Worm (Caenorhabditis elegans) whole organism, L3 larva: Measurements from ENCODE around the gene Y82E9BL.1.
"Not testable (repeated sequence)": the region's sequence is repeated elsewhere in the genome, so short reads cannot be mapped to it uniquely, and the experiment has no call there.

Experiments
- ZK546.5 ChIP-seq: sonication (generic microtip); optimal IDR thresholded peaks from 2 replicates; lab custom pipeline; 2017; ENCODE audit warnings: missing biosample characterization, missing genetic modification characterization
- daf-12 ChIP-seq: fragments of 150-350 bp; optimal IDR thresholded peaks from 2 replicates; lab custom pipeline; 2014; ENCODE audit warnings: missing biosample characterization, missing genetic modification reagents, missing genetic modification characterization
- nhr-237 ChIP-seq: fragments of 150-350 bp; optimal IDR thresholded peaks from 2 replicates; lab custom pipeline; 2014; ENCODE audit warnings: missing biosample characterization, missing genetic modification characterization
- nhr-76 ChIP-seq: fragments of 150-350 bp; sonication (generic microtip); optimal IDR thresholded peaks from 5 replicates; lab custom pipeline; 2014; ENCODE audit warnings: missing biosample characterization, missing genetic modification characterization

DNA sequence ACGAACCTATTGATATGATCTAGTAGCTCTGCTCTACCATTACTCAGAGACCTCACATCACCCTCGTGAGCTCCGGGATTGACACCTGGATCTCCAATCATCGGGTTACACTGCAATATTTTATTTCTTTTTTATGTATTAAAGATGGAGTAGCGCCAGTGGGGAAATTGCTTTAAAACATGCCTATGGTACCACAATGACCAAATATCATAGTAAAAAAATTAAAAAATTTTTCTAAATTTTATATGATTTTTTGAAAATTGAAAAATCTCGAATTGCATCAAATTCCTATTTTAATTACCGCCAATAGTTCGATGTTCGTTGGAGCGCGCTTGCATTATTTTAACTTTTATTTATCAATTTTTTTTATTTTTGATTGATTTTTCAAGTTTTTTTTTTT, 22.7 kb upstream of the Y82E9BL.1 start, which contains the start of gene pals-40:
- not testable (repeated sequence) for TF ChIP-seq nhr-76; nhr-237 (tag; lab: Kevin White, UChicago); daf-12 (tag; lab: Kevin White, UChicago); ZK546.5
